Worm (Caenorhabditis elegans): ENCODE results near the gene ufl-1.

ce11 chrIV:7024829-7025228 is 11.8 kb downstream of the ufl-1 start:
- TF ChIP-seq nhr-76 (tag; optimal IDR thresholded peaks at IDR 0.05) (no peak), nhr-237 (tag; optimal IDR thresholded peaks at IDR 0.05) (no peak), lsy-2 (tag; optimal IDR thresholded peaks at IDR 0.05) (no peak), mab-5 (tag; optimal IDR thresholded peaks at IDR 0.05) (no peak), nhr-28 (tag; optimal IDR thresholded peaks at IDR 0.05) (no peak)

Data from whole organism, mixed stage, embryonic.